Worm (Caenorhabditis elegans) whole organism, mixed stage, embryonic: ENCODE measurements around the gene F13D12.10.

Experiments used
- M03D4.4 ChIP-seq: sonication (generic microtip); optimal IDR thresholded peaks from 2 replicates; lab custom pipeline; 2017; ENCODE audit warnings: mild to moderate bottlenecking, missing genetic modification characterization, missing compliant biosample characterization
- bed-3 ChIP-seq: fragments of 200-800 bp; sonication (Bioruptor generic); optimal IDR thresholded peaks from 3 replicates; lab custom pipeline; 2018; ENCODE audit warnings: mild to moderate bottlenecking, missing genetic modification characterization, moderate library complexity, missing compliant biosample characterization
- blmp-1 ChIP-seq: fragments of 150-350 bp; optimal IDR thresholded peaks from 2 replicates; lab custom pipeline; 2014; ENCODE audit warnings: missing biosample characterization, missing genetic modification characterization
- ceh-39 ChIP-seq: fragments of 150-350 bp; optimal IDR thresholded peaks from 2 replicates; lab custom pipeline; 2014; ENCODE audit warnings: missing biosample characterization, missing genetic modification characterization
- ceh-43 ChIP-seq: fragments of 200-800 bp; sonication (Bioruptor generic); optimal IDR thresholded peaks from 2 replicates; lab custom pipeline; 2018; ENCODE audit warnings: mild to moderate bottlenecking, missing genetic modification characterization, moderate library complexity, missing compliant biosample characterization
- ceh-83 ChIP-seq: fragments of 200-800 bp; sonication (Bioruptor generic); optimal IDR thresholded peaks from 2 replicates; lab custom pipeline; 2018; ENCODE audit warnings: mild to moderate bottlenecking, missing genetic modification characterization, missing compliant biosample characterization
- ces-1 ChIP-seq: fragments of 150-350 bp; optimal IDR thresholded peaks from 2 replicates; lab custom pipeline; 2014; ENCODE audit warnings: missing biosample characterization, missing genetic modification reagents, missing genetic modification characterization
- cnd-1 ChIP-seq: fragments of 200-800 bp; sonication (Bioruptor generic); optimal IDR thresholded peaks from 2 replicates; lab custom pipeline; 2018; ENCODE audit warnings: mild to moderate bottlenecking, missing genetic modification characterization, missing compliant biosample characterization
- drap-1 ChIP-seq: fragments of 200-800 bp; sonication (Bioruptor generic); optimal IDR thresholded peaks from 3 replicates; lab custom pipeline; 2018; ENCODE audit warnings: mild to moderate bottlenecking, missing genetic modification characterization, missing compliant biosample characterization
- elt-1 ChIP-seq: sonication (generic microtip); optimal IDR thresholded peaks from 2 replicates; lab custom pipeline; 2017; ENCODE audit warnings: missing genetic modification characterization, mild to moderate bottlenecking, missing compliant biosample characterization, antibody characterized with exemption, moderate library complexity, borderline replicate concordance; ENCODE audit not compliant: insufficient read depth
- elt-3 ChIP-seq: fragments of 150-350 bp; optimal IDR thresholded peaks from 2 replicates; lab custom pipeline; 2014; ENCODE audit warnings: missing biosample characterization, missing genetic modification characterization
- flh-1 ChIP-seq: fragments of 200-800 bp; sonication (Bioruptor generic); optimal IDR thresholded peaks from 2 replicates; lab custom pipeline; 2018; ENCODE audit warnings: mild to moderate bottlenecking, missing genetic modification characterization, moderate library complexity, missing compliant biosample characterization
- ham-2 ChIP-seq: fragments of 200-800 bp; sonication (Bioruptor generic); optimal IDR thresholded peaks from 2 replicates; lab custom pipeline; 2018; ENCODE audit warnings: mild to moderate bottlenecking, missing genetic modification characterization, missing compliant biosample characterization
- hlh-1 ChIP-seq: fragments of 150-350 bp; optimal IDR thresholded peaks from 2 replicates; lab custom pipeline; 2014; ENCODE audit warnings: missing biosample characterization, missing genetic modification reagents, missing genetic modification characterization
- lin-13 ChIP-seq: fragments of 150-350 bp; optimal IDR thresholded peaks from 2 replicates; lab custom pipeline; 2014; ENCODE audit warnings: missing biosample characterization, missing genetic modification characterization
- lin-32 ChIP-seq: fragments of 200-800 bp; sonication (Bioruptor generic); optimal IDR thresholded peaks from 2 replicates; lab custom pipeline; 2018; ENCODE audit warnings: mild to moderate bottlenecking, missing genetic modification characterization, missing compliant biosample characterization
- lsy-2 ChIP-seq: fragments of 150-350 bp; optimal IDR thresholded peaks from 2 replicates; lab custom pipeline; 2014; ENCODE audit warnings: missing biosample characterization, missing genetic modification characterization
- mab-5 ChIP-seq: fragments of 150-350 bp; optimal IDR thresholded peaks from 2 replicates; lab custom pipeline; 2014; ENCODE audit warnings: missing biosample characterization, missing genetic modification characterization
- mep-1 ChIP-seq: fragments of 150-350 bp; optimal IDR thresholded peaks from 2 replicates; lab custom pipeline; 2017; ENCODE audit warnings: missing biosample characterization, missing genetic modification reagents, missing genetic modification characterization, inconsistent platforms
- mls-2 ChIP-seq: sonication (generic microtip); optimal IDR thresholded peaks from 2 replicates; lab custom pipeline; 2016; ENCODE audit warnings: mild to moderate bottlenecking, missing genetic modification characterization, moderate library complexity, missing compliant biosample characterization
- nhr-12 ChIP-seq: fragments of 150-350 bp; optimal IDR thresholded peaks from 2 replicates; lab custom pipeline; 2014; ENCODE audit warnings: missing biosample characterization, missing genetic modification characterization
- nhr-2 ChIP-seq: fragments of 150-350 bp; optimal IDR thresholded peaks from 2 replicates; lab custom pipeline; 2014; ENCODE audit warnings: missing biosample characterization, missing genetic modification characterization
- nhr-237 ChIP-seq: fragments of 150-350 bp; optimal IDR thresholded peaks from 2 replicates; lab custom pipeline; 2014; ENCODE audit warnings: missing biosample characterization, missing genetic modification characterization
- nhr-28 ChIP-seq: fragments of 150-350 bp; optimal IDR thresholded peaks from 2 replicates; lab custom pipeline; 2014; ENCODE audit warnings: missing biosample characterization, missing genetic modification characterization
- nhr-76 ChIP-seq: sonication (generic microtip); optimal IDR thresholded peaks from 2 replicates; lab custom pipeline; 2017; ENCODE audit warnings: missing biosample characterization, missing genetic modification characterization
- pha-4 ChIP-seq: fragments of 150-350 bp; optimal IDR thresholded peaks from 2 replicates; lab custom pipeline; 2018; ENCODE audit warnings: missing biosample characterization, missing genetic modification reagents, missing genetic modification characterization
- sem-2 ChIP-seq: fragments of 200-800 bp; sonication (Bioruptor generic); optimal IDR thresholded peaks from 2 replicates; lab custom pipeline; 2018; ENCODE audit warnings: mild to moderate bottlenecking, missing genetic modification characterization, missing compliant biosample characterization
- snpc-4 ChIP-seq: fragments of 150-350 bp; optimal IDR thresholded peaks from 2 replicates; lab custom pipeline; 2014; ENCODE audit warnings: missing biosample characterization, missing genetic modification characterization
- sptf-1 ChIP-seq: sonication (generic microtip); optimal IDR thresholded peaks from 2 replicates; lab custom pipeline; 2017; ENCODE audit warnings: mild to moderate bottlenecking, missing genetic modification characterization, moderate library complexity, missing compliant biosample characterization
- tbx-8 ChIP-seq: fragments of 200-800 bp; sonication (Bioruptor generic); optimal IDR thresholded peaks from 2 replicates; lab custom pipeline; 2018; ENCODE audit warnings: mild to moderate bottlenecking, missing genetic modification characterization, moderate library complexity, missing compliant biosample characterization
- unc-120 ChIP-seq: sonication (generic microtip); optimal IDR thresholded peaks from 2 replicates; lab custom pipeline; 2017; ENCODE audit warnings: missing genetic modification characterization, missing compliant biosample characterization; ENCODE audit not compliant: poor library complexity, severe bottlenecking
- unc-39 ChIP-seq: fragments of 150-350 bp; optimal IDR thresholded peaks from 2 replicates; lab custom pipeline; 2014; ENCODE audit warnings: missing biosample characterization, missing genetic modification characterization
- unc-62 ChIP-seq: fragments of 150-350 bp; optimal IDR thresholded peaks from 2 replicates; lab custom pipeline; 2014; ENCODE audit warnings: missing biosample characterization, missing genetic modification reagents, missing genetic modification characterization
- zip-8 ChIP-seq: fragments of 150-350 bp; optimal IDR thresholded peaks from 2 replicates; lab custom pipeline; 2014; ENCODE audit warnings: missing biosample characterization, missing genetic modification characterization
- ztf-11 ChIP-seq: fragments of 150-350 bp; optimal IDR thresholded peaks from 2 replicates; lab custom pipeline; 2014; ENCODE audit warnings: missing biosample characterization, missing genetic modification characterization

The F13D12.10 gene

ce11 chrII:11733850-11734249, 20.3 kb downstream of the F13D12.10 start:
- TF ChIP-seq elt-1 (tag; lab: Kevin White, UChicago), result peak; percentile 53
- no peak for TF ChIP-seq lin-32 (GFP tag; lab: Kevin White, UChicago)

DNA sequence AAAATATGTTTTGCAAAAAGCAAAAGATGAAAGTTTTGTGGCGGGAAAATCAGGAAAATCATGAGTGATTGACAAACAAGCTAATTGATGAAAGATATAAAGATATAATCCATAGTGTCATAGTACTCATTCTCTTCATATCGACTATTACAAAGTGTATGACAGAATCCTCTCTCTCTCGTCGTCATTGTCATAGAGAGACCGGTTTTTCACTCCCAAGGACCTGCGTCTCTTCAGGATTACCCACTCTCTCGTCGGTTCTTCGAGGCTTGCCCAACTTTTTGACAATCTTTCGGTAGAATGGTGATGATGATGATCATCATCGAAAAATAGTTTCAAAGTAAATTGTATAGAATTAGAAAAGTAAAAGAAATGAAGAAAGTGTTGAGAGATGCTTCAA, 23.7 kb downstream of the F13D12.10 start:
- no peak for TF ChIP-seq nhr-2 (tag; lab: Kevin White, UChicago)
- TF ChIP-seq sem-2, result no peak
- peak; percentile 87 for TF ChIP-seq unc-62 (GFP tag; lab: Kevin White, UChicago)
- TF ChIP-seq flh-1 (GFP tag; lab: Kevin White, UChicago), result no peak
- peak; percentile 29 for TF ChIP-seq unc-120

DNA sequence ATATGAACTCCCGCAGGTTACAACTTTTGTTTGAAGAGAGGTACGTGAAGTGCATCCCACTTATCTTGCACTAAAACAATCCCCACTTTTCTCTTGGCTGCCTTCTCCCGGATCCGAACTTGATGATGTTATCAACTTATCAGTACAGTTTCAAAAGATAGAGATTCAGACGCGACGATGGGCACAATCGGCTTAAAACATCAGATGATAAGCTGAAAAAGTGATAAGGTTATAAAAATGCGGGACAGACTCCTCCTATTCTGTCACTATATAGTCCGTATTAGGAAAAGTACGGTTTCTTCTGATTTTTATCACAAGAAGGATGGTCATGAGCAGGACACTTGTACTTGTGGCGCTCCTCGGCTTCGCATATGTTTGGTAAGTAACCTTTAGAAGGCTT, 25.6 kb downstream of the F13D12.10 start, which contains the start of gene ctsa-1.2:
Gene ctsa-1.2, plus strand, starts transcription at position 160 of the 400 bp plus-strand sequence.
- TF ChIP-seq nhr-28, result no peak
- TF ChIP-seq M03D4.4 (tag; lab: Kevin White, UChicago), result no peak
- no peak for TF ChIP-seq tbx-8 (GFP tag; lab: Kevin White, UChicago)
- TF ChIP-seq ham-2 (GFP tag; lab: Kevin White, UChicago), result no peak
- TF ChIP-seq ceh-83, result no peak
- TF ChIP-seq flh-1 (GFP tag; lab: Kevin White, UChicago), result no peak
- TF ChIP-seq nhr-237 (tag; lab: Kevin White, UChicago), result no peak
- TF ChIP-seq bed-3 (GFP tag; lab: Kevin White, UChicago), result no peak
- TF ChIP-seq unc-120, result no peak
- TF ChIP-seq pha-4 (tag; lab: Kevin White, UChicago), result no peak
- no peak for TF ChIP-seq elt-3
- no peak for TF ChIP-seq ztf-11 (tag; lab: Kevin White, UChicago)
- no peak for TF ChIP-seq ceh-39
- TF ChIP-seq drap-1, result no peak

- TF ChIP-seq ces-1 (GFP tag; lab: Kevin White, UChicago) (peak; percentile 11), pha-4 (tag; lab: Kevin White, UChicago) (no peak)
Measured at ce11 chrII:11742320-11742719, 28.7 kb downstream of the F13D12.10 start.

ce11 chrII:11746782-11747288, 33.2 kb downstream of the F13D12.10 start:
- peak; percentile 17 for TF ChIP-seq ztf-11 (tag; lab: Kevin White, UChicago)
- no peak for TF ChIP-seq zip-8 (tag; lab: Kevin White, UChicago)
- TF ChIP-seq pha-4 (tag; lab: Kevin White, UChicago), result no peak
- TF ChIP-seq blmp-1 (tag; lab: Kevin White, UChicago), result no peak
- TF ChIP-seq nhr-28, result no peak
- peak; percentile 51 for TF ChIP-seq flh-1 (GFP tag; lab: Kevin White, UChicago)
- no peak for TF ChIP-seq elt-3
- no peak for TF ChIP-seq nhr-12
- peak; percentile 74 for TF ChIP-seq mls-2 (tag; lab: Kevin White, UChicago)
- no peak for TF ChIP-seq nhr-2 (tag; lab: Kevin White, UChicago)
- peak; percentile 43 for TF ChIP-seq M03D4.4 (tag; lab: Kevin White, UChicago)
- peak; percentile 26 for TF ChIP-seq bed-3 (GFP tag; lab: Kevin White, UChicago)
- TF ChIP-seq hlh-1 (tag; lab: Kevin White, UChicago), result no peak
- peak; percentile 27 for TF ChIP-seq lin-32 (GFP tag; lab: Kevin White, UChicago)
- no peak for TF ChIP-seq ham-2 (GFP tag; lab: Kevin White, UChicago)
- TF ChIP-seq unc-120, result peak; percentile 82
- no peak for TF ChIP-seq elt-1 (tag; lab: Kevin White, UChicago)
- no peak for TF ChIP-seq lin-13 (tag; lab: Kevin White, UChicago)
- TF ChIP-seq ceh-39, result no peak
- no peak for TF ChIP-seq snpc-4
- peak; percentile 36 for TF ChIP-seq unc-62 (GFP tag; lab: Kevin White, UChicago)
- peak; percentile 38 for TF ChIP-seq ces-1 (GFP tag; lab: Kevin White, UChicago)
- TF ChIP-seq sptf-1 (tag; lab: Kevin White, UChicago), result peak; percentile 82
- no peak for TF ChIP-seq ceh-43 (GFP tag; lab: Kevin White, UChicago)
- peak; percentile 22 for TF ChIP-seq drap-1
- TF ChIP-seq nhr-237 (tag; lab: Kevin White, UChicago), result peak; percentile 33
- TF ChIP-seq mep-1 (tag; lab: Kevin White, UChicago), result no peak
- no peak for TF ChIP-seq tbx-8 (GFP tag; lab: Kevin White, UChicago)
- TF ChIP-seq nhr-76 (tag; lab: Kevin White, UChicago), result no peak
- TF ChIP-seq mab-5, result no peak
- peak; percentile 39 for TF ChIP-seq cnd-1 (tag; lab: Kevin White, UChicago)
- TF ChIP-seq lsy-2 (tag; lab: Kevin White, UChicago), result peak; percentile 23
- peak; percentile 64 for TF ChIP-seq ceh-83
- TF ChIP-seq sem-2, result no peak
- TF ChIP-seq unc-39 (tag; lab: Kevin White, UChicago), result no peak
